Worm (Caenorhabditis elegans) whole organism, mixed stage, embryonic: ENCODE data around the gene fbxa-104.

Source experiments
- M03D4.4 ChIP-seq: sonication (generic microtip); optimal IDR thresholded peaks from 2 replicates; lab custom pipeline; 2017; ENCODE audit warnings: mild to moderate bottlenecking, missing genetic modification characterization, missing compliant biosample characterization
- bed-3 ChIP-seq: fragments of 200-800 bp; sonication (Bioruptor generic); optimal IDR thresholded peaks from 3 replicates; lab custom pipeline; 2018; ENCODE audit warnings: mild to moderate bottlenecking, missing genetic modification characterization, moderate library complexity, missing compliant biosample characterization
- blmp-1 ChIP-seq: fragments of 150-350 bp; optimal IDR thresholded peaks from 2 replicates; lab custom pipeline; 2014; ENCODE audit warnings: missing biosample characterization, missing genetic modification characterization
- ceh-39 ChIP-seq: fragments of 150-350 bp; optimal IDR thresholded peaks from 2 replicates; lab custom pipeline; 2014; ENCODE audit warnings: missing biosample characterization, missing genetic modification characterization
- ceh-43 ChIP-seq: fragments of 200-800 bp; sonication (Bioruptor generic); optimal IDR thresholded peaks from 2 replicates; lab custom pipeline; 2018; ENCODE audit warnings: mild to moderate bottlenecking, missing genetic modification characterization, moderate library complexity, missing compliant biosample characterization
- ceh-83 ChIP-seq: fragments of 200-800 bp; sonication (Bioruptor generic); optimal IDR thresholded peaks from 2 replicates; lab custom pipeline; 2018; ENCODE audit warnings: mild to moderate bottlenecking, missing genetic modification characterization, missing compliant biosample characterization
- cnd-1 ChIP-seq: fragments of 200-800 bp; sonication (Bioruptor generic); optimal IDR thresholded peaks from 2 replicates; lab custom pipeline; 2018; ENCODE audit warnings: mild to moderate bottlenecking, missing genetic modification characterization, missing compliant biosample characterization
- drap-1 ChIP-seq: fragments of 200-800 bp; sonication (Bioruptor generic); optimal IDR thresholded peaks from 3 replicates; lab custom pipeline; 2018; ENCODE audit warnings: mild to moderate bottlenecking, missing genetic modification characterization, missing compliant biosample characterization
- elt-1 ChIP-seq: sonication (generic microtip); optimal IDR thresholded peaks from 2 replicates; lab custom pipeline; 2017; ENCODE audit warnings: missing genetic modification characterization, mild to moderate bottlenecking, missing compliant biosample characterization, antibody characterized with exemption, moderate library complexity, borderline replicate concordance; ENCODE audit not compliant: insufficient read depth
- elt-3 ChIP-seq: fragments of 150-350 bp; optimal IDR thresholded peaks from 2 replicates; lab custom pipeline; 2014; ENCODE audit warnings: missing biosample characterization, missing genetic modification characterization
- ham-2 ChIP-seq: fragments of 200-800 bp; sonication (Bioruptor generic); optimal IDR thresholded peaks from 2 replicates; lab custom pipeline; 2018; ENCODE audit warnings: mild to moderate bottlenecking, missing genetic modification characterization, missing compliant biosample characterization
- hlh-1 ChIP-seq: fragments of 150-350 bp; optimal IDR thresholded peaks from 2 replicates; lab custom pipeline; 2014; ENCODE audit warnings: missing biosample characterization, missing genetic modification reagents, missing genetic modification characterization
- lin-13 ChIP-seq: fragments of 150-350 bp; optimal IDR thresholded peaks from 2 replicates; lab custom pipeline; 2014; ENCODE audit warnings: missing biosample characterization, missing genetic modification characterization
- lin-32 ChIP-seq: fragments of 200-800 bp; sonication (Bioruptor generic); optimal IDR thresholded peaks from 2 replicates; lab custom pipeline; 2018; ENCODE audit warnings: mild to moderate bottlenecking, missing genetic modification characterization, missing compliant biosample characterization
- lsy-2 ChIP-seq: fragments of 150-350 bp; optimal IDR thresholded peaks from 2 replicates; lab custom pipeline; 2014; ENCODE audit warnings: missing biosample characterization, missing genetic modification characterization
- mep-1 ChIP-seq: fragments of 150-350 bp; optimal IDR thresholded peaks from 2 replicates; lab custom pipeline; 2017; ENCODE audit warnings: missing biosample characterization, missing genetic modification reagents, missing genetic modification characterization, inconsistent platforms
- nhr-12 ChIP-seq: fragments of 150-350 bp; optimal IDR thresholded peaks from 2 replicates; lab custom pipeline; 2014; ENCODE audit warnings: missing biosample characterization, missing genetic modification characterization
- nhr-2 ChIP-seq: fragments of 150-350 bp; optimal IDR thresholded peaks from 2 replicates; lab custom pipeline; 2014; ENCODE audit warnings: missing biosample characterization, missing genetic modification characterization
- nhr-237 ChIP-seq: fragments of 150-350 bp; optimal IDR thresholded peaks from 2 replicates; lab custom pipeline; 2014; ENCODE audit warnings: missing biosample characterization, missing genetic modification characterization
- nhr-76 ChIP-seq: sonication (generic microtip); optimal IDR thresholded peaks from 2 replicates; lab custom pipeline; 2017; ENCODE audit warnings: missing biosample characterization, missing genetic modification characterization
- pha-4 ChIP-seq: fragments of 150-350 bp; optimal IDR thresholded peaks from 2 replicates; lab custom pipeline; 2018; ENCODE audit warnings: missing biosample characterization, missing genetic modification reagents, missing genetic modification characterization
- sem-2 ChIP-seq: fragments of 200-800 bp; sonication (Bioruptor generic); optimal IDR thresholded peaks from 2 replicates; lab custom pipeline; 2018; ENCODE audit warnings: mild to moderate bottlenecking, missing genetic modification characterization, missing compliant biosample characterization
- snpc-4 ChIP-seq: fragments of 150-350 bp; optimal IDR thresholded peaks from 2 replicates; lab custom pipeline; 2014; ENCODE audit warnings: missing biosample characterization, missing genetic modification characterization
- sptf-1 ChIP-seq: sonication (generic microtip); optimal IDR thresholded peaks from 2 replicates; lab custom pipeline; 2017; ENCODE audit warnings: mild to moderate bottlenecking, missing genetic modification characterization, moderate library complexity, missing compliant biosample characterization
- tbx-8 ChIP-seq: fragments of 200-800 bp; sonication (Bioruptor generic); optimal IDR thresholded peaks from 2 replicates; lab custom pipeline; 2018; ENCODE audit warnings: mild to moderate bottlenecking, missing genetic modification characterization, moderate library complexity, missing compliant biosample characterization
- unc-120 ChIP-seq: sonication (generic microtip); optimal IDR thresholded peaks from 2 replicates; lab custom pipeline; 2017; ENCODE audit warnings: missing genetic modification characterization, missing compliant biosample characterization; ENCODE audit not compliant: poor library complexity, severe bottlenecking
- unc-39 ChIP-seq: fragments of 150-350 bp; optimal IDR thresholded peaks from 2 replicates; lab custom pipeline; 2014; ENCODE audit warnings: missing biosample characterization, missing genetic modification characterization
- unc-62 ChIP-seq: fragments of 150-350 bp; optimal IDR thresholded peaks from 2 replicates; lab custom pipeline; 2014; ENCODE audit warnings: missing biosample characterization, missing genetic modification reagents, missing genetic modification characterization
- zip-8 ChIP-seq: fragments of 150-350 bp; optimal IDR thresholded peaks from 2 replicates; lab custom pipeline; 2014; ENCODE audit warnings: missing biosample characterization, missing genetic modification characterization
- ztf-11 ChIP-seq: fragments of 150-350 bp; optimal IDR thresholded peaks from 2 replicates; lab custom pipeline; 2014; ENCODE audit warnings: missing biosample characterization, missing genetic modification characterization

fbxa-104 gene

ce11 chrV:15413847-15414246 is 9.6 kb downstream of the fbxa-104 start, which contains the start of gene srh-264:
TSS of gene srh-264 (plus strand) at chrV:15414147.
- TF ChIP-seq ceh-39, result no peak
- no peak for TF ChIP-seq unc-62 (GFP tag; lab: Kevin White, UChicago)
- TF ChIP-seq blmp-1 (tag; lab: Kevin White, UChicago), result no peak
- TF ChIP-seq unc-39 (tag; lab: Kevin White, UChicago), result no peak
- TF ChIP-seq zip-8 (tag; lab: Kevin White, UChicago), result no peak
- no peak for TF ChIP-seq unc-120 (tag; lab: Kevin White, UChicago)
- TF ChIP-seq cnd-1, result no peak
- TF ChIP-seq ztf-11 (tag; lab: Kevin White, UChicago), result no peak
- TF ChIP-seq nhr-237 (tag; lab: Kevin White, UChicago), result no peak
- TF ChIP-seq bed-3 (GFP tag; lab: Kevin White, UChicago), result no peak
- TF ChIP-seq nhr-12 (tag; lab: Kevin White, UChicago), result no peak
- no peak for TF ChIP-seq pha-4 (tag; lab: Kevin White, UChicago)
- TF ChIP-seq tbx-8 (GFP tag; lab: Kevin White, UChicago), result no peak
- no peak for TF ChIP-seq elt-3
- no peak for TF ChIP-seq nhr-76 (tag; lab: Kevin White, UChicago)
- no peak for TF ChIP-seq ceh-83 (GFP tag; lab: Kevin White, UChicago)
- TF ChIP-seq mep-1 (tag; lab: Kevin White, UChicago), result no peak
- TF ChIP-seq ham-2 (GFP tag; lab: Kevin White, UChicago), result no peak
- no peak for TF ChIP-seq elt-1 (tag; lab: Kevin White, UChicago)
- no peak for TF ChIP-seq hlh-1 (tag; lab: Kevin White, UChicago)

ce11 chrV:15412625-15413024 is 10.9 kb downstream of the fbxa-104 start, which contains the start of gene srbc-63:
TSS of gene srbc-63 (minus strand) at chrV:15412725.
- TF ChIP-seq drap-1 (no peak), unc-120 (tag; lab: Kevin White, UChicago) (no peak), nhr-12 (tag; lab: Kevin White, UChicago) (no peak), lin-13 (no peak), ceh-43 (GFP tag; lab: Kevin White, UChicago) (no peak), hlh-1 (tag; lab: Kevin White, UChicago) (no peak), elt-1 (tag; lab: Kevin White, UChicago) (no peak)

ce11 chrV:15406928-15407327 is 16.6 kb downstream of the fbxa-104 start, which contains the start of gene srh-257:
TSS of gene srh-257 (plus strand) at chrV:15407228.
- TF ChIP-seq lin-32 (GFP tag; lab: Kevin White, UChicago) (no peak), elt-1 (tag; lab: Kevin White, UChicago) (no peak), ztf-11 (tag; lab: Kevin White, UChicago) (no peak), mep-1 (tag; lab: Kevin White, UChicago) (no peak), pha-4 (tag; lab: Kevin White, UChicago) (no peak), drap-1 (no peak), sem-2 (no peak), ceh-83 (GFP tag; lab: Kevin White, UChicago) (no peak)

- TF ChIP-seq M03D4.4 (tag; lab: Kevin White, UChicago) (no peak), sptf-1 (no peak)
- TF ChIP-seq, all 35 proteins: peak for 0
Measured at ce11 chrV:15404859-15405258, 18.6 kb downstream of the fbxa-104 start, which contains the start of gene srh-258. TSS of gene srh-258 (plus strand) at chrV:15405159.

ce11 chrV:15401856-15402314 is 21.6 kb downstream of the fbxa-104 start, which contains the start of gene fbxa-135:
TSS of gene fbxa-135 (plus strand) at chrV:15402264.
- no peak for TF ChIP-seq ztf-11 (tag; lab: Kevin White, UChicago)
- no peak for TF ChIP-seq nhr-2
- TF ChIP-seq lsy-2 (tag; lab: Kevin White, UChicago), result no peak
- no peak for TF ChIP-seq hlh-1 (tag; lab: Kevin White, UChicago)
- no peak for TF ChIP-seq lin-32 (GFP tag; lab: Kevin White, UChicago)
- no peak for TF ChIP-seq ham-2 (GFP tag; lab: Kevin White, UChicago)
- TF ChIP-seq bed-3 (GFP tag; lab: Kevin White, UChicago), result no peak
- TF ChIP-seq nhr-237 (tag; lab: Kevin White, UChicago), result no peak
- no peak for TF ChIP-seq pha-4 (tag; lab: Kevin White, UChicago)
- no peak for TF ChIP-seq snpc-4
